Fruit fly (Drosophila melanogaster) Kc167 (cell line): ENCODE data around the gene Pdp1.

Experiments
- Myc ChIP-seq: fragments of >200 bp; optimal IDR thresholded peaks from 2 replicates; lab custom pipeline; 2017; ENCODE audit warnings: missing external identifiers
- Sin3A ChIP-seq: fragments of >200 bp; optimal IDR thresholded peaks from 2 replicates; lab custom pipeline; 2018; ENCODE audit warnings: missing external identifiers
- h ChIP-seq: fragments of >200 bp; optimal IDR thresholded peaks from 3 replicates; lab custom pipeline; 2018; ENCODE audit warnings: missing external identifiers
- insv ChIP-seq: fragments of >200 bp; optimal IDR thresholded peaks from 3 replicates; lab custom pipeline; 2018; ENCODE audit warnings: missing external identifiers
- psq ChIP-seq: fragments of >200 bp; optimal IDR thresholded peaks from 2 replicates; lab custom pipeline; 2017; ENCODE audit warnings: missing external identifiers
- ttk ChIP-seq: sonication (Bioruptor generic); optimal IDR thresholded peaks from 2 replicates; lab custom pipeline; 2017; ENCODE audit warnings: missing external identifiers

The Pdp1 gene

DNA sequence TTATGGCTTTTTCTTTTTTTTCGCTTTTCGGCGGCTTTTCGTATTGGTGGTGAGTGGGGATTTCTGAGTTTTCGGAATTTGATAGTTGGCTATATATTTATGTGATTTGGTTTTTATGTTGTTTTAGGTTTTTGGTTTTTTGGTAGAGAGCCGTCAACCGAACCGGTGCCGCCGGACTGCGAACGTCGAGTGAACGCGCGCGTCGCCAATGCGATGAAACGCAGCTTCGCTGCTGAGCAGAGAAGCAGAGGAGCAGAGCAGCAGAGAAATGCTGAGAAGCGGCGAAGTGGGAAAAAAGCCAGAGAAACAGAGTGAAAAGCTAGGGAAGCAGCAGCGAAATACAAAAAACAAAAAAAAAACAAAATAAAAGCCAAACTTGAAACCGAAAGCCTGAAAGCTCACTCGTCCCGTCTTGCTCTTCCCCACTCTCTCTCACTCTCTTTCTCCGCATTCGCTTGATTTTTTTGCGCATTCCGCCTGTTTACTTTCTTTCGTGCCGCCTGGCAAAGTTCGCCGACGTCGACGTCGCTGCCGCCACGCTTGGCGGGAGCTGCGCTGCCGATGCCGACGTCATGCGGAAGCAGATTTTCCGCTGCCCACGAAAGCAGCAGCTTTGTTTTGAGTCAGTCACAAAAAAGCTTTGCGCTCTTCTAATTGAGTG lies 39.2 kb downstream of the Pdp1 start:
- TF ChIP-seq Myc (lab: Kevin White, UChicago) (no peak), psq (lab: Kevin White, UChicago) (no peak), h (no peak), Sin3A (lab: Kevin White, UChicago) (no peak), ttk (lab: Kevin White, UChicago) (no peak), insv (lab: Kevin White, UChicago) (no peak)

dm6 chr3L:7826727-7827126 lies 40.4 kb downstream of the Pdp1 start:
- no peak for TF ChIP-seq h
- TF ChIP-seq insv (lab: Kevin White, UChicago), result no peak
- TF ChIP-seq Sin3A (lab: Kevin White, UChicago), result no peak
- TF ChIP-seq Myc (lab: Kevin White, UChicago), result no peak
- no peak for TF ChIP-seq psq (lab: Kevin White, UChicago)

DNA sequence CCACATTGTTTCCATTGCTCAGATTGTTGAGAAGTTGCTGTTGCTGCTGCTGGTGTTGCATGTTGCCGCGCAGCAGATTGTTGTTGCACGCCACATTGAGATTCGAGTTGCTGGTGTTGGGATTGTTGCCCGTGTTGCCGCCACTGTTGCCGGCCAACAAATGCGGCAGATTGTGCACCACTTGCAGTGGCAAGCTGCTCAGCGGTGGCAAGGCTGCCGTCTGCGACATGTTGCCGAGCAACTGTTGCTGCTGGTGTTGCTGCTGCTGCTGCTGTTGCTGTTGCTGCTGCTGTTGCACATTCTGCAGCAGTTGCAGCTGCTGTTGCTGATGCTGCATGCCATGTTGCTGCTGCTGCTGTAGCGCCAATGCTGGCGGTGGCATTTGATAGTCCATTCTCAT lies 41.0 kb downstream of the Pdp1 start:
- TF ChIP-seq psq (lab: Kevin White, UChicago) (no peak), Myc (lab: Kevin White, UChicago) (no peak), insv (lab: Kevin White, UChicago) (no peak), h (no peak), ttk (lab: Kevin White, UChicago) (no peak), Sin3A (lab: Kevin White, UChicago) (no peak)

DNA sequence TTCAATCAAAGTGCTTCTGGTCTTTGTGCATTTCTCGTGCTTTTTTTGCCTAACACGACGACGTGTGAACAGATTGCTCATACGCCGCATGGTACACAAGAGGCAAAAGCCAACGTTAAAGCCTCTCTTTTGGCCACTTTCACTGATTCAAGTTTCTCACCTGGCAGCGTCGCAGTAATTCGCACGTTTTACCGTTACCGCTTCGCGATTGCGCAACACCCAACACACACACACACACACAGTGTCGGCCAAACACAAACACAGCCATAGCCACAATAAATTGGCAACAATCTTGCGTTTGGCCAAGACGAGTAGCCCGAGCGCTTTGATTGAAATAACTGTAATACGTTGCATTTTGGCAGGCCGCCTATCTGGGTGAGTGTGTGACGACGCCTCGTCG lies 44.0 kb downstream of the Pdp1 start:
- TF ChIP-seq Myc (lab: Kevin White, UChicago), result no peak

DNA sequence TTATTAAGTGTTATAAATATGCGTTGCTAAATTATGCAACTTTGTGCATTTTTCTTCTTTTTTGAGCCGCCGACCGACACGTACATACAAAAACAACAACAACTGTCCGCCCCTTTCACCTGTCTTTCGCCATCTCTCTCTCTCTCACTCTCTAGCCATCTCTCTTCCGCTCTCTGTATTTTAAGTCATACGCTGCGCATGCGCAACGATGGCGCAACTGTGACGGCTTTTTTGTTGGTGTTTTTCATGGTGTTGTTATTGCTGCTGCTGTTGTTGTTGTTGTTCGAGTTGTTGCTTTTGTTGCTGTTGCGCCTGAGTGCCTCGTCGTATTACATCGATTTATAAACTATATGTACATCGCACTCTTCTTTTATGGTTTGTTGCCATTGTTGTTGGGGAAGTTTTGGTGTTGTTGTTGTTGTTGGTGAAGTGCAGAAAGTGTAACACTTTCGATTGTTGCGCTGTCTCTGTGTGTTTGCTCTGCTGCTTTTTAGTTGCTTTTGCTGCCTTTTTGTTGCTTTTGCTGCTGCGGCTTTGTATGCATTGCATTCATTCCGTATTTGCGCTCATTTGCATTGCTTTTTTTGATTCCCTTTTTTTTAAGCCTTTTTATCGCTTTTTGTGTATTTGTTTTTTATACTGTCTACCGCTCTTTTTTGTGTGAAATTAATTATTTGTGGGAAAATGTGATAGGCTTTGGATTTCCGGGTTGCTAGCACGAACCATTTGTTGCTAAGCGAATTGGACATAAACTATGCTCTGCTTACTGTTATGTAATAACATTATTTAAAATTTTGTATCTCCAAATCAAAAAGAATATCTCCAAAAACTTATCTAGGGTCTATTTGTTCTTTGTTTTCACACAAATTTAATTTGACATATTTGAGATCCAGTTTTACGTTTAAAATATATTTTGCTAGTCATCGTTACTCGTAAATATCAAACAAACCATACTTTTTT lies 45.3 kb downstream of the Pdp1 start:
- no peak for TF ChIP-seq insv (lab: Kevin White, UChicago)
- no peak for TF ChIP-seq ttk (lab: Kevin White, UChicago)
- no peak for TF ChIP-seq Sin3A (lab: Kevin White, UChicago)
- TF ChIP-seq Myc (lab: Kevin White, UChicago), result no peak
- TF ChIP-seq psq (lab: Kevin White, UChicago), result no peak
- no peak for TF ChIP-seq h

dm6 chr3L:7821169-7821568 lies 46.0 kb downstream of the Pdp1 start:
- TF ChIP-seq psq (lab: Kevin White, UChicago) (no peak), Sin3A (lab: Kevin White, UChicago) (no peak), h (no peak), Myc (lab: Kevin White, UChicago) (no peak), ttk (lab: Kevin White, UChicago) (no peak), insv (lab: Kevin White, UChicago) (no peak)

DNA sequence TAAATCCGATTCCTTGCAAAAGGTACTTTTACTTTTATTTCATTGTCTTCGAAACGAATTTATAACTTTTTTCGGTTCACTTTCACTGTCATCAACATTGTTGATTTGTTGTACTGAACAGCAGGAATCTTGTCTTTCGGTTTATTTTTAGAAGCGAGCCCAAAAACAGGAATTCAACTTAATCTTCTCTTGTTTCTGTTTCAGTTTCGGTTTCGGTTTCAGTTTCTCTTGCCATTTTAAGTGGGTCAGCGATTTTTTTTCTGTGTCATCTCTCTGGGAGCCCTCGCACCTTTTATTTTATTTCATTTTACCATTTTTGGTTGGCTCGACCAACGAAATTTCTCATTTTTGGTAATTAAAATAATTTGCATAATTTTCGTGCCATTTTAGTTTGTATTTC lies 46.9 kb downstream of the Pdp1 start:
- no peak for TF ChIP-seq insv (lab: Kevin White, UChicago)
- no peak for TF ChIP-seq ttk (lab: Kevin White, UChicago)
- no peak for TF ChIP-seq Sin3A (lab: Kevin White, UChicago)
- TF ChIP-seq Myc (lab: Kevin White, UChicago), result no peak
- TF ChIP-seq h, result no peak
- no peak for TF ChIP-seq psq (lab: Kevin White, UChicago)

DNA sequence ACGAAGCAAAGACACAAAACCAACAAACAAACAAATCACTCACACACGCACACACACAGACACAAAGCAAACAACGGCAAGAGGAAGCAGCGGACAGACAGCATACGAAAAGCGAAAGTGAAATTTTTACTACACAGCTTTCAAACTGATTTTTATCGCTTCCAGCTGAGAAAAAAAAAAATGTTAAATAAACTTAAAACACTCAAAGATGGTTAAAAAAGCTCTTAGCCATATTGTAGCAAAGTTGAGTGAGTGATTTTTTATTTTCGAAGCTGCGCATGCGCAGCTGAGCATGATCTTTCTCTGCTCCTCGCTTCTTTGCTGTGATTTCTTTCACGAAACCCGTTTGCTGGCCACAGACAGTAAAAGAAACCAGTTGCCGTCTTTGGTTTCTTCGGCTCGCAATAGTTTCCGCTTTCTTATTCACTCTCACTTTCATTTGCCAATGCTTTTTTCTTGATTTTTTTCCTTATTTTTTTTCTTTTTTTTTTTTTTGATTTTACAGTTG lies 48.6 kb downstream of the Pdp1 start:
- TF ChIP-seq Sin3A (lab: Kevin White, UChicago) (no peak), ttk (lab: Kevin White, UChicago) (no peak), h (no peak), psq (lab: Kevin White, UChicago) (no peak), Myc (lab: Kevin White, UChicago) (no peak), insv (lab: Kevin White, UChicago) (no peak)

DNA sequence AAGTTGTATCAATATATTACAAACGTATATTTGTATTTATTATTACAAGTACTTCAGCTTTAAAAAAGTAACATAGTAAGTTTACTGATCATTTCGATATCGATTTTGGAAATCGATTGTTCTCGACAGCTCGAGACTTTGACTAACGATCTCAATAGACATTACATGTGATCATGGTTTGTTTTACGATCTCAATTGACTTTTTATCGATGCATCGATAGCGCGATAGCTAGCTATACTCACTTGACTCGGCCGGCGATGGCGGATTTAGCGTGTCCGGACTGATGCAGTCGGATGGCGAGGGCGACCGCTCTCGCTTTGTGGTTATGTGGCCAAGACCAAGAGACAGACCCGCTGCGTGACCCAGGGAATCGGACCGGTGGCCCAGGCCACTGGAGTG lies 50.0 kb downstream of the Pdp1 start:
- TF ChIP-seq insv (lab: Kevin White, UChicago) (no peak), Sin3A (lab: Kevin White, UChicago) (no peak), ttk (lab: Kevin White, UChicago) (no peak)

DNA sequence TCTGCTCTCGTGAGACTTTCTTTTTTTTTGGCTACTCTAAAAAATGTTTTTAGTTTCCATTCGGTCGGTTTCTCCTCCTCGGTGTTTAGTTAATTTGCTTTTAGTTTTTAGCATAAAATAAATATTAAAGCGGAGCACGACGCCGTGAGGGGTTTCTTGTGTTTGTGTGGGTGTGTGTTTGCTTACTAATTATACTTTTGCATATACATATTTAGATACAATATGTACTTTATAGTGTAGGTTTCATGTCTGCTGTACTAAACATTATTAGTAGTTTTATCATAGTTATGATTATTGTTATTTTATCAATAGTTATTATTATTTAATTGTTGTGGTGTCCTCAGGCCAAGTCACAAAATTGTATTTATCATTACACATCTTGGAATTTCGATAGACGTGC lies 51.2 kb downstream of the Pdp1 start:
- TF ChIP-seq insv (lab: Kevin White, UChicago), result no peak

DNA sequence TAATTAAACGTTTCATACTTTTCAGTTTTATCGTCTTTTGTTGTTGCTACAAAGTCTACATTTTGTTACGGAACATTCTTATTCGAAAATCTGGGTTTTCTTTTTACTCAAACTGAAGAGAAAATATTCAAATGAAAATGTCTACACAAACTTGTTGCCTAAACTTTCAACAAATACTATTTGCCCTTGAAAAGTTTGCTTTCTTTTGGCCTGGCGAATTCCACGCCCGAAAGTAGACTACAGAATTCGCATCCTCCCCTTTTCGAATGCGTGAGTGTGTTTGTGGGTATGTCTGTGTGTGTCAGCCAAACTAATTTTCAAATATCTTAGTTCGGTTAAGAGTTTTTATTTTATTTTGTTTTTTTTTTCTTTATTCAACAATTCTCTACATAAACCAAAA lies 53.7 kb downstream of the Pdp1 start:
- TF ChIP-seq Sin3A (lab: Kevin White, UChicago), result no peak
- no peak for TF ChIP-seq h
- no peak for TF ChIP-seq psq (lab: Kevin White, UChicago)
- TF ChIP-seq ttk (lab: Kevin White, UChicago), result no peak
- no peak for TF ChIP-seq Myc (lab: Kevin White, UChicago)
- no peak for TF ChIP-seq insv (lab: Kevin White, UChicago)

DNA sequence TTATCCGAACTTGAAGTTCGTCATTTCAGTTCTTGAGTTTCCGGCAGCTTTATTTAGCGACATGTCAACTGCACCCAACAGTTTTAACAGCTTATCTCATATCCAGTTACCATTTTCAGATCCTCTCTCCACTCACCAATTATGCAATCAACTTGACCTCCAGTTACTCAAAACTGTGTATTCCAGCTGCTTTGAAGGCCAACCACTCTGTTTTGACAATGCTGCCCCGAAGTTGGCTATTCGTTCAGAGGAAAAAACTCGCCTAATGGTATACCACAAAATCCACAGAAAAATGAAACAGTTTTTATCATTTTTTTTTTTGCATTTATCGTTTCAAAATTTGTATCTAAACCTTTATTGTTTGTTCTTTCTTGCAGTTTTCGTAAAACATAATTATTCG lies 55.6 kb downstream of the Pdp1 start:
- no peak for TF ChIP-seq ttk (lab: Kevin White, UChicago)
- no peak for TF ChIP-seq Myc (lab: Kevin White, UChicago)
- TF ChIP-seq psq (lab: Kevin White, UChicago), result no peak
- no peak for TF ChIP-seq insv (lab: Kevin White, UChicago)
- TF ChIP-seq Sin3A (lab: Kevin White, UChicago), result no peak
- no peak for TF ChIP-seq h
